Worm (Caenorhabditis elegans) whole organism, L3 larva: ENCODE measurements around the gene C05C12.1.

Source experiments
- jun-1 ChIP-seq: fragments of 150-350 bp; optimal IDR thresholded peaks from 2 replicates; lab custom pipeline; 2014; ENCODE audit warnings: missing biosample characterization, missing genetic modification reagents, missing genetic modification characterization
- lin-15B ChIP-seq: fragments of 150-350 bp; optimal IDR thresholded peaks from 2 replicates; lab custom pipeline; 2014; ENCODE audit warnings: missing biosample characterization, missing genetic modification characterization
- nhr-76 ChIP-seq: fragments of 150-350 bp; sonication (generic microtip); optimal IDR thresholded peaks from 5 replicates; lab custom pipeline; 2014; ENCODE audit warnings: missing biosample characterization, missing genetic modification characterization
- tbx-2 ChIP-seq: sonication (generic microtip); optimal IDR thresholded peaks from 2 replicates; lab custom pipeline; 2016; ENCODE audit warnings: mild to moderate bottlenecking, missing genetic modification characterization, missing compliant biosample characterization
- unc-39 ChIP-seq: sonication (generic microtip); optimal IDR thresholded peaks from 4 replicates; lab custom pipeline; 2017; ENCODE audit warnings: missing biosample characterization, missing genetic modification characterization

ce11 chrIV:11296787-11297186 is 43.0 kb downstream of the C05C12.1 start, which contains the start of gene mttu-1:
- no peak for TF ChIP-seq tbx-2 (tag; lab: Kevin White, UChicago)
- no peak for TF ChIP-seq lin-15B (tag; lab: Kevin White, UChicago)
- TF ChIP-seq unc-39: no peak
- TF ChIP-seq nhr-76 (tag; lab: Kevin White, UChicago): no peak
- no peak for TF ChIP-seq jun-1
